Fruit fly (Drosophila melanogaster) whole organism, prepupa: ENCODE measurements around the gene tsh.
A peak's percentile ranks its signal among the peaks of the same experiment; 100 is the strongest.

ENCODE experiments used
- Blimp-1 ChIP-seq: fragments of 200-800 bp; sonication (Bioruptor generic); optimal IDR thresholded peaks from 3 replicates; lab custom pipeline; 2017; ENCODE audit warnings: missing biosample characterization, missing genetic modification characterization, mild to moderate bottlenecking, moderate library complexity, missing genetic modification reagents
- CG10631 ChIP-seq: fragments of 200-800 bp; sonication (Bioruptor generic); optimal IDR thresholded peaks from 2 replicates; lab custom pipeline; 2016; ENCODE audit warnings: missing biosample characterization, missing genetic modification characterization
- CG11762 ChIP-seq: fragments of 200-800 bp; sonication (Bioruptor generic); optimal IDR thresholded peaks from 3 replicates; lab custom pipeline; 2016; ENCODE audit warnings: missing biosample characterization, missing genetic modification characterization; ENCODE audit not compliant: insufficient read depth
- CG11902 ChIP-seq: fragments of 200-800 bp; sonication (Bioruptor generic); optimal IDR thresholded peaks from 3 replicates; lab custom pipeline; 2016; ENCODE audit warnings: missing biosample characterization, missing genetic modification characterization
- CG15336 ChIP-seq: fragments of 200-800 bp; sonication (Bioruptor generic); IDR thresholded peaks from 2 replicates; pipeline ENCODE4 v1.3.6; 2022; ENCODE audit warnings: missing biosample characterization, missing genetic modification characterization
- CG1621 ChIP-seq: fragments of 200-800 bp; sonication (Bioruptor generic); optimal IDR thresholded peaks from 3 replicates; lab custom pipeline; 2018; ENCODE audit warnings: missing biosample characterization, mild to moderate bottlenecking, missing genetic modification characterization
- CG32006 ChIP-seq: fragments of 200-800 bp; sonication (Bioruptor generic); optimal IDR thresholded peaks from 3 replicates; lab custom pipeline; 2017; ENCODE audit warnings: missing biosample characterization, mild to moderate bottlenecking, missing genetic modification characterization
- CG4318 ChIP-seq: fragments of 200-800 bp; sonication (Bioruptor generic); optimal IDR thresholded peaks from 3 replicates; lab custom pipeline; 2017; ENCODE audit warnings: missing biosample characterization, mild to moderate bottlenecking, missing genetic modification characterization
- CG6792 ChIP-seq: fragments of 200-800 bp; sonication (Bioruptor generic); optimal IDR thresholded peaks from 3 replicates; lab custom pipeline; 2016; ENCODE audit warnings: missing biosample characterization, missing genetic modification characterization
- CG6808 ChIP-seq: fragments of 200-800 bp; sonication (Bioruptor generic); optimal IDR thresholded peaks from 3 replicates; lab custom pipeline; 2017; ENCODE audit warnings: missing biosample characterization, missing genetic modification characterization, mild to moderate bottlenecking, moderate library complexity, missing genetic modification reagents
- CG6854 ChIP-seq: fragments of 200-800 bp; sonication (Bioruptor generic); optimal IDR thresholded peaks from 2 replicates; lab custom pipeline; 2017; ENCODE audit warnings: missing biosample characterization, mild to moderate bottlenecking, missing genetic modification characterization
- CG7368 ChIP-seq: fragments of 200-800 bp; sonication (Bioruptor generic); optimal IDR thresholded peaks from 3 replicates; lab custom pipeline; 2016; ENCODE audit warnings: missing biosample characterization, missing genetic modification characterization
- CG9139 ChIP-seq: fragments of 200-800 bp; sonication (Bioruptor generic); optimal IDR thresholded peaks from 3 replicates; lab custom pipeline; 2017; ENCODE audit warnings: missing biosample characterization, mild to moderate bottlenecking, missing genetic modification characterization
- Ets96B ChIP-seq: fragments of 200-800 bp; optimal IDR thresholded peaks from 2 replicates; lab custom pipeline; 2019; ENCODE audit warnings: missing biosample characterization, mild to moderate bottlenecking, missing genetic modification characterization, moderate library complexity
- Hr38 ChIP-seq: sonication (Bioruptor generic); optimal IDR thresholded peaks from 2 replicates; lab custom pipeline; 2016; ENCODE audit warnings: missing biosample characterization, missing genetic modification characterization
- Lpt ChIP-seq: fragments of 200-800 bp; sonication (Bioruptor generic); optimal IDR thresholded peaks from 3 replicates; lab custom pipeline; 2016; ENCODE audit warnings: missing biosample characterization, missing genetic modification characterization
- Smox ChIP-seq: fragments of 200-800 bp; sonication (Bioruptor generic); optimal IDR thresholded peaks from 3 replicates; lab custom pipeline; 2016; ENCODE audit warnings: missing biosample characterization, missing genetic modification characterization
- Sox14 ChIP-seq: fragments of 200-800 bp; sonication (Bioruptor generic); optimal IDR thresholded peaks from 3 replicates; lab custom pipeline; 2016; ENCODE audit warnings: missing biosample characterization, missing genetic modification characterization
- Sox15 ChIP-seq: fragments of 200-800 bp; sonication (Bioruptor generic); optimal IDR thresholded peaks from 3 replicates; lab custom pipeline; 2016; ENCODE audit warnings: missing biosample characterization, missing genetic modification characterization
- dsx ChIP-seq: fragments of 200-800 bp; optimal IDR thresholded peaks from 3 replicates; lab custom pipeline; 2019; ENCODE audit warnings: missing biosample characterization, mild to moderate bottlenecking, missing genetic modification characterization, moderate library complexity; ENCODE audit not compliant: poor library complexity, severe bottlenecking
- esn ChIP-seq: fragments of 200-800 bp; sonication (Bioruptor generic); optimal IDR thresholded peaks from 2 replicates; lab custom pipeline; 2016; ENCODE audit warnings: missing biosample characterization, mild to moderate bottlenecking, missing genetic modification characterization, moderate library complexity
- fd59A ChIP-seq: fragments of 200-800 bp; sonication (Bioruptor generic); optimal IDR thresholded peaks from 2 replicates; lab custom pipeline; 2017; ENCODE audit warnings: missing biosample characterization, mild to moderate bottlenecking, missing genetic modification characterization, missing genetic modification reagents
- fd85E ChIP-seq: fragments of 200-800 bp; sonication (Bioruptor generic); optimal IDR thresholded peaks from 3 replicates; lab custom pipeline; 2016; ENCODE audit warnings: missing biosample characterization, missing genetic modification characterization
- net ChIP-seq: fragments of 200-800 bp; sonication (Bioruptor generic); optimal IDR thresholded peaks from 3 replicates; lab custom pipeline; 2016; ENCODE audit warnings: missing biosample characterization, missing genetic modification characterization
- pdm3 ChIP-seq: fragments of 200-800 bp; sonication (Bioruptor generic); optimal IDR thresholded peaks from 3 replicates; lab custom pipeline; 2016; ENCODE audit warnings: missing biosample characterization, missing genetic modification characterization
- salr ChIP-seq, 2 experiments: fragments of 200-800 bp; sonication (Bioruptor generic); optimal IDR thresholded peaks; 3 replicates each; lab custom pipeline; 2016 to 2018; ENCODE audit warnings: missing biosample characterization in 2 of 2, missing genetic modification characterization in 2 of 2, mild to moderate bottlenecking in 1 of 2
- spab ChIP-seq: fragments of 200-800 bp; sonication (Bioruptor generic); optimal IDR thresholded peaks from 2 replicates; lab custom pipeline; 2017; ENCODE audit warnings: missing biosample characterization, mild to moderate bottlenecking, missing genetic modification characterization, missing genetic modification reagents
- ss ChIP-seq, 2 experiments: fragments of 200-800 bp; sonication (Bioruptor generic); optimal IDR thresholded peaks; 2 replicates in 1 of 2; 3 replicates in 1 of 2; lab custom pipeline; 2017 to 2018; ENCODE audit warnings: mild to moderate bottlenecking in 2 of 2, missing biosample characterization in 2 of 2, missing genetic modification characterization in 2 of 2, moderate library complexity in 1 of 2
- svp ChIP-seq: fragments of 200-800 bp; sonication (Bioruptor generic); peaks from one replicate; lab custom pipeline; 2016; ENCODE audit warnings: missing biosample characterization, missing genetic modification characterization
- topi ChIP-seq: fragments of 200-800 bp; sonication (Bioruptor generic); optimal IDR thresholded peaks from 3 replicates; lab custom pipeline; 2016; ENCODE audit warnings: missing biosample characterization, missing genetic modification characterization
- vri ChIP-seq: fragments of 200-800 bp; sonication (Bioruptor generic); optimal IDR thresholded peaks from 3 replicates; lab custom pipeline; 2016; ENCODE audit warnings: missing biosample characterization, mild to moderate bottlenecking, missing genetic modification characterization

tsh gene

DNA sequence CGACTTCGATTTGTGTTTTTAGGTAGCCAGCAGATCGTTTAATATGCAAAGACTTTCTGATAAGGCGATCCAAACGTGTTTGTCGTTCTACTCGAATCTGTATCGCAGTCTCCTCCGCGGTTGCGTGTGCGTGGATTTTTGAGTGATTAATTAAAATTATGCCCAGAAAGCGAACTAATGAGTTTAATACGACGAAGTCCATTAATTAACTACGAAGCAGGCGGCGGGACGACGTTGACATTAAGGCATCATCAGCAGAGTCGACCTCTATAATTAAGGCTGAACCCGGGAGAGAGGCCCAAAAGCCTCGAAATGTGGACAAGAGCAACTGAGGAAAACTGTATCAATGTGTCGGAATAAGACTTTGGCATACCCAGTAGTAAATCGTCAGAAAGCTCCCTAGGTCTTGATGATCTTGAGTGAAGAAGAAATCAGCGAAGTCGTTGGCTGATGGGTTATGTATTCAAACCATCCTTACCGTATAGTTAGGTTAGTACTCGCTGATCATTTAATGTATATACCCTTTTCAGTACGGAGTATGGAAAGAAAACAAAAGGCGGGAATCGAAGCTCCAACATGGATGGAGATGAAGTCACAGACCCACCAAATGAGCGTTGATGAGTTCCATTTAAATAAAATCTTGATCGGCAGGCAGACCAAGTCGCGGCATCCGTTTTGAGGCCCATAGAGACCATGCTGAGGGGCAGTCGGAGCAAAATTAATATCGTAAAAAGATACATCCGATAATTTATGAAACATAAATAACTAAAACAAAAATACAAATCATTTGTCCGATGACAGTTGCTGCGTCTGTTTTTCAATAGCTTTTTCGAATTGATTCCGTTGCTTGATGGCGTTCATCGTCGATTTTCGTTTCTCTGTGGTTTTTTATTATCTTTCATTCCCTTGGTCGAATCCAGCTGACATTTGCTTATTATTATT, 38.9 kb downstream of the tsh start (continued):
- peak; percentile 70 for TF ChIP-seq fd59A
- peak; percentile 72 for TF ChIP-seq CG10631 (GFP tag; lab: Kevin White, UChicago)
- TF ChIP-seq CG15336 (GFP tag; lab: Robert Waterston, UW): no peak
- TF ChIP-seq CG9139 (GFP tag; lab: Kevin White, UChicago): peak; percentile 2
- no peak for TF ChIP-seq CG4318 (GFP tag; lab: Kevin White, UChicago)
- peak; percentile 81 for TF ChIP-seq CG6792 (GFP tag; lab: Kevin White, UChicago)
- peak; percentile 78 for TF ChIP-seq CG1621
- peak; percentile 16 for TF ChIP-seq fd85E (GFP tag; lab: Kevin White, UChicago)
- TF ChIP-seq CG7368: peak; percentile 80
- TF ChIP-seq CG6854 (GFP tag; lab: Kevin White, UChicago): no peak
- no peak for TF ChIP-seq Hr38 (GFP tag; lab: Kevin White, UChicago)
- peak; percentile 7 for TF ChIP-seq Blimp-1 (GFP tag; lab: Kevin White, UChicago)
- TF ChIP-seq dsx (GFP tag; lab: Kevin White, UChicago): peak; percentile 69
- peak; percentile 85 for TF ChIP-seq Sox15

DNA sequence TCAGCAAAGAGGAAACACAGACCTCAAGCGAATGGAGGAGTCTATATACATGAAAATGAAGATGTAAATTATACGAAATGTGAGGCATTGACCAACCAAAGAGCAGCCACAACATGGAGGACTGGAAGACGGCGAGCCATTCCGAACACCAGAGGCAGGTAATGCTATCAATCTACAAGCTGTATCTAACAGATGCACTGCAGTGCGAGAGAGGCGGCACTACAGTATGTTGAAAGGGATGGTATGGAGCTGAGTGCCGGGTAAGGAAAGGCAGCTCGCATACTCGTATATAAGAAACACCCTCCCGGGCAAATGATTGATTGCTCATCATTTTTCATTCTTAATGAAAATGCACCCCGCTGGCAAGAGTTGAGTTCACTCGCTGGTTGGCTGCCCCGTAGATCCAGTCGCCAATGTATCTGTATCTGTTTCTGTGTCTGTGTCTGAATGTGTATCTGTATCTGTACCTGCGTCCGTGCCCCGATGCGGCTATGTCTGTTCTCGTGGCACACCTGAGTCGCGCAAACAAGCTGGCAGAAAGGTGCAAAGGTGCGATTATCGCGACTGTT, 40.4 kb downstream of the tsh start:
- TF ChIP-seq ss (GFP tag; optimal IDR thresholded peaks at IDR 0.05; lab: Kevin White, UChicago) (peak in 1 of 2 experiments; percentile 14), fd59A (no peak), svp (GFP tag; lab: Kevin White, UChicago) (peak; percentile 45)
- TF ChIP-seq, all 60 proteins: peak for 2

DNA sequence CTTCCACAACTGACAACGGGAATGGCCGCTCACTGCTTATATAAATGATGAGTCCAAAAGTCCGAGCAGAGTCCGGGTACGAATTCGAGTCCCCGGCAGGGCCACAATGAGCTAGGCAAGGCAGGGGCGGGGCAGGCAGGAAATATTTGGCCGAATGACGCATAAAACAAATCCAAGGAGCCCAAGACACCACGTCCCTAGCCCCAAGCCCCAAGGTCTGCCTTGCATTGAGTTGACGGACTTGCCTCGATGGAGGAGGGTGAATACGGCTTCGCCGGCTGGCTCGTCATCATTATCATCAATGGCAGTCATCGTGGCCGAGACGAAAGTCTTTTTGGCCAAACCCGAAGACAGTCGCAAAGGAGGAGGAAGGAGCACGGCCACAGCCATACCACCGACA, 43.3 kb downstream of the tsh start:
- TF ChIP-seq CG6808 (GFP tag; lab: Kevin White, UChicago) (no peak), CG32006 (no peak), Lpt (GFP tag; lab: Kevin White, UChicago) (no peak)
- TF ChIP-seq, all 60 proteins: peak for 0

DNA sequence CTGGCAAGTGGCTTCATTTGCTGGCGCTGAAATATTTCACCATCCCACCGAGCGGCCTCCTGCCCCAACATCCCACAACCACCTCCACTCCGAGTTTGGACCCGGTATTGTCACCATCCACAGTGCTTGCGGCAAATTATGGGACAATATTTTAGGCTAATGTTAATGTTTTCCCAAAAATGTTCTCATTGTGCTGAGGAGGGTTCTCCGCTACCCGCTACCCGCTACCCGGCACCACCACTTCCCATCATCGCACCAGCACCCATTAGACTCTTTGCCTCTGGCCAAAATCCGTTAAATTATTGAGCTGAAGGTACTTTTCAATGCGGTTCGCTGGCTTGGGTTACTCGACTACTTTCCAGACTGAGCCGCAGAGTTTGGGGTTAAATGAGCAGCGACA, 45.3 kb downstream of the tsh start:
- TF ChIP-seq Smox (GFP tag; lab: Kevin White, UChicago): no peak
- TF ChIP-seq CG4318 (GFP tag; lab: Kevin White, UChicago): no peak
- TF ChIP-seq, all 60 proteins: peak for 0

DNA sequence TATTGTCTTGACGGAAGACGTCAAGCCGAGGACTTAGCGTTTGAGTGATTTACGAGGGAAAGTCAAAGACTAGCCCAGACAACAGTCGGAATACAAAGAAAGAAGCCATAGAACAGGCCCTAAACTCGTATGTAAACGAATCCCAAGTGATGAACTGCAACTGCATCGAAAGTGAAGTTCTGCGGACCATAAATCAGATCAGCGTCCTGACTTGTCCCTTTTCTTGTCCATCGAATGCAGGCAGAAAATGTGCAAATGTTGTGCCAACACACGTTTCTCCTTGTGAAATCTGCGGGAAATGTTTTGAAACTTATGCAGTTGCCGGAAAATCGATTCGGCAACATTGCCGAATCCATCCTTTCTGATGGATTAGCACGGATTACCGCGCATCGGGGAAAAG, 48.6 kb downstream of the tsh start:
- TF ChIP-seq CG11902 (GFP tag; lab: Kevin White, UChicago) (no peak), topi (GFP tag; lab: Kevin White, UChicago) (no peak), spab (GFP tag; lab: Kevin White, UChicago) (no peak), salr (GFP tag; optimal IDR thresholded peaks at IDR 0.05; lab: Kevin White, UChicago) (no peak), CG15336 (GFP tag; lab: Robert Waterston, UW) (no peak), Sox14 (GFP tag; lab: Kevin White, UChicago) (no peak), pdm3 (no peak), Lpt (GFP tag; lab: Kevin White, UChicago) (no peak), Sox15 (no peak), Blimp-1 (GFP tag; lab: Kevin White, UChicago) (no peak), Ets96B (tag; lab: Kevin White, UChicago) (no peak), vri (GFP tag; lab: Kevin White, UChicago) (no peak), net (no peak), esn (GFP tag; lab: Kevin White, UChicago) (no peak), CG11762 (GFP tag; lab: Kevin White, UChicago) (no peak)
